Worm (Caenorhabditis elegans) whole organism, L2 larva: Measurements from ENCODE around the gene ZC449.8.
A peak's percentile ranks its signal among the peaks of the same experiment; 100 is the strongest.

Source experiments
- C34F6.9 ChIP-seq: fragments of 150-350 bp; optimal IDR thresholded peaks from 2 replicates; lab custom pipeline; 2014; ENCODE audit warnings: missing biosample characterization, missing genetic modification characterization
- F13H6.1 ChIP-seq: sonication (generic microtip); optimal IDR thresholded peaks from 2 replicates; lab custom pipeline; 2016; ENCODE audit warnings: missing genetic modification characterization, missing compliant biosample characterization
- R02D3.7 ChIP-seq: fragments of 150-350 bp; optimal IDR thresholded peaks from 2 replicates; lab custom pipeline; 2014; ENCODE audit warnings: missing biosample characterization, missing genetic modification characterization
- Y55F3AM.14 ChIP-seq: fragments of 200-800 bp; sonication (Bioruptor generic); optimal IDR thresholded peaks from 2 replicates; lab custom pipeline; 2018; ENCODE audit warnings: mild to moderate bottlenecking, missing genetic modification characterization, missing compliant biosample characterization
- ZK546.5 ChIP-seq: sonication (generic microtip); optimal IDR thresholded peaks from 2 replicates; lab custom pipeline; 2017; ENCODE audit warnings: missing biosample characterization, missing genetic modification characterization
- aly-2 ChIP-seq: fragments of 150-350 bp; optimal IDR thresholded peaks from 2 replicates; lab custom pipeline; 2014; ENCODE audit warnings: missing biosample characterization, missing genetic modification characterization
- ama-1 ChIP-seq: fragments of 150-350 bp; optimal IDR thresholded peaks from 2 replicates; lab custom pipeline; 2018; ENCODE audit warnings: inconsistent platforms
- blmp-1 ChIP-seq: sonication (generic microtip); optimal IDR thresholded peaks from 2 replicates; lab custom pipeline; 2017; ENCODE audit warnings: missing genetic modification characterization, mild to moderate bottlenecking, missing compliant biosample characterization, antibody characterized with exemption, moderate library complexity; ENCODE audit not compliant: insufficient read depth
- ceh-16 ChIP-seq: fragments of 150-350 bp; optimal IDR thresholded peaks from 2 replicates; lab custom pipeline; 2014; ENCODE audit warnings: missing biosample characterization, missing genetic modification characterization
- ceh-82 ChIP-seq: fragments of 150-350 bp; optimal IDR thresholded peaks from 2 replicates; lab custom pipeline; 2014; ENCODE audit warnings: missing biosample characterization, missing genetic modification characterization
- crh-2 ChIP-seq: sonication (generic microtip); optimal IDR thresholded peaks from 2 replicates; lab custom pipeline; 2017; ENCODE audit warnings: missing biosample characterization, missing genetic modification characterization
- fos-1 ChIP-seq: fragments of 150-350 bp; optimal IDR thresholded peaks from 2 replicates; lab custom pipeline; 2014; ENCODE audit warnings: missing biosample characterization, missing genetic modification characterization
- lin-11 ChIP-seq: fragments of 150-350 bp; sonication (generic microtip); optimal IDR thresholded peaks from 2 replicates; lab custom pipeline; 2014; ENCODE audit warnings: missing biosample characterization, missing genetic modification characterization, inconsistent platforms, mixed read lengths
- lin-13 ChIP-seq: fragments of 150-350 bp; optimal IDR thresholded peaks from 2 replicates; lab custom pipeline; 2014; ENCODE audit warnings: missing biosample characterization, missing genetic modification reagents, missing genetic modification characterization
- lin-39 ChIP-seq: fragments of 150-350 bp; optimal IDR thresholded peaks from 2 replicates; lab custom pipeline; 2014; ENCODE audit warnings: missing biosample characterization, missing genetic modification reagents, missing genetic modification characterization
- lsy-2 ChIP-seq, 2 experiments: fragments of 150-350 bp in 1 of 2; sonication (generic microtip) in 1 of 2; optimal IDR thresholded peaks; 2 replicates each; lab custom pipeline; 2014 to 2017; ENCODE audit warnings: missing biosample characterization in 2 of 2, missing genetic modification characterization in 2 of 2
- mab-5 ChIP-seq: fragments of 150-350 bp; optimal IDR thresholded peaks from 2 replicates; lab custom pipeline; 2014; ENCODE audit warnings: missing biosample characterization, missing genetic modification characterization
- mbf-1 ChIP-seq: sonication (generic microtip); optimal IDR thresholded peaks from 2 replicates; lab custom pipeline; 2017; ENCODE audit warnings: missing biosample characterization, missing genetic modification characterization
- mdl-1 ChIP-seq, 2 experiments: fragments of 150-350 bp in 1 of 2; sonication (generic microtip) in 1 of 2; optimal IDR thresholded peaks; 2 replicates each; lab custom pipeline; 2017; ENCODE audit warnings: missing biosample characterization in 2 of 2, missing genetic modification characterization in 2 of 2
- nhr-129 ChIP-seq: fragments of 150-350 bp; optimal IDR thresholded peaks from 2 replicates; lab custom pipeline; 2014; ENCODE audit warnings: missing biosample characterization, missing genetic modification characterization
- nhr-21 ChIP-seq: fragments of 150-350 bp; optimal IDR thresholded peaks from 2 replicates; lab custom pipeline; 2014; ENCODE audit warnings: missing biosample characterization, missing genetic modification characterization
- nhr-23 ChIP-seq: fragments of 150-350 bp; optimal IDR thresholded peaks from 2 replicates; lab custom pipeline; 2014; ENCODE audit warnings: missing biosample characterization, missing genetic modification reagents, missing genetic modification characterization
- nhr-237 ChIP-seq: fragments of 150-350 bp; optimal IDR thresholded peaks from 2 replicates; lab custom pipeline; 2014; ENCODE audit warnings: missing biosample characterization, missing genetic modification characterization
- nhr-25 ChIP-seq: fragments of 150-350 bp; sonication (generic microtip); optimal IDR thresholded peaks from 3 replicates; lab custom pipeline; 2014; ENCODE audit warnings: missing biosample characterization, missing genetic modification characterization
- nhr-6 ChIP-seq: fragments of 150-350 bp; optimal IDR thresholded peaks from 2 replicates; lab custom pipeline; 2014; ENCODE audit warnings: missing biosample characterization, missing genetic modification characterization
- peb-1 ChIP-seq: fragments of 150-350 bp; optimal IDR thresholded peaks from 2 replicates; lab custom pipeline; 2014; ENCODE audit warnings: missing biosample characterization, missing genetic modification characterization
- sem-4 ChIP-seq: fragments of 150-350 bp; optimal IDR thresholded peaks from 2 replicates; lab custom pipeline; 2014; ENCODE audit warnings: missing biosample characterization, missing genetic modification reagents, missing genetic modification characterization
- sma-3 ChIP-seq: sonication (generic microtip); optimal IDR thresholded peaks from 2 replicates; lab custom pipeline; 2016; ENCODE audit warnings: missing genetic modification reagents, missing genetic modification characterization, missing compliant biosample characterization
- sma-9 ChIP-seq, 2 experiments: fragments of 150-350 bp in 1 of 2; sonication (generic microtip) in 1 of 2; optimal IDR thresholded peaks; 2 replicates each; lab custom pipeline; 2014 to 2016; ENCODE audit warnings: missing genetic modification characterization in 2 of 2, mild to moderate bottlenecking in 1 of 2, missing biosample characterization in 1 of 2, missing compliant biosample characterization in 1 of 2, missing genetic modification reagents in 1 of 2, moderate library complexity in 1 of 2
- unc-55 ChIP-seq: fragments of 150-350 bp; sonication (generic microtip); optimal IDR thresholded peaks from 3 replicates; lab custom pipeline; 2014; ENCODE audit warnings: missing biosample characterization, missing genetic modification reagents, missing genetic modification characterization
- zag-1 ChIP-seq: fragments of 150-350 bp; optimal IDR thresholded peaks from 2 replicates; lab custom pipeline; 2014; ENCODE audit warnings: missing biosample characterization, missing genetic modification characterization
- ztf-4 ChIP-seq: fragments of 150-350 bp; optimal IDR thresholded peaks from 2 replicates; lab custom pipeline; 2014; ENCODE audit warnings: missing biosample characterization, missing genetic modification characterization

The ZC449.8 gene

ce11 chrX:5022682-5023081 is 6.8 kb downstream of the ZC449.8 start (continued):
- TF ChIP-seq blmp-1, result no peak
- peak; percentile 31 for TF ChIP-seq sma-3 (GFP tag; lab: Kevin White, UChicago)
- TF ChIP-seq mdl-1 (tag; optimal IDR thresholded peaks at IDR 0.05; lab: Kevin White, UChicago), result peak in 1 of 2 experiments; percentile 19
- TF ChIP-seq nhr-6 (tag; lab: Kevin White, UChicago), result no peak
- TF ChIP-seq, all 48 proteins: peak for 15

ce11 chrX:5024300-5024699 is 8.4 kb downstream of the ZC449.8 start, which contains the start of gene ZC449.1:
TSS of gene ZC449.1 (plus strand) at chrX:5024420.
- TF ChIP-seq nhr-21 (tag; lab: Kevin White, UChicago), result peak; percentile 32
- no peak for TF ChIP-seq lin-39 (tag; lab: Kevin White, UChicago)

- TF ChIP-seq unc-55, result peak; percentile 38
- no peak for TF ChIP-seq sma-9 (GFP tag; optimal IDR thresholded peaks at IDR 0.05; lab: Kevin White, UChicago)
- no peak for TF ChIP-seq sma-9 (tag; optimal IDR thresholded peaks at IDR 0.05; lab: Kevin White, UChicago)
These were observed 10.6 kb downstream of the ZC449.8 start for ce11 chrX:5026461-5026860.

- TF ChIP-seq ceh-16 (no peak), lsy-2 (tag; optimal IDR thresholded peaks at IDR 0.05; lab: Kevin White, UChicago) (peak in 1 of 2 experiments; percentile 19), nhr-21 (tag; lab: Kevin White, UChicago) (no peak), ZK546.5 (no peak), sma-9 (GFP tag; optimal IDR thresholded peaks at IDR 0.05; lab: Kevin White, UChicago) (peak; percentile 50), sma-9 (tag; optimal IDR thresholded peaks at IDR 0.05; lab: Kevin White, UChicago) (no peak), ztf-4 (tag; lab: Kevin White, UChicago) (no peak), nhr-6 (tag; lab: Kevin White, UChicago) (no peak), mab-5 (tag; lab: Kevin White, UChicago) (no peak)
These were observed 12.2 kb downstream of the ZC449.8 start for ce11 chrX:5027923-5028592.

ce11 chrX:5028593-5028955 is 12.7 kb downstream of the ZC449.8 start:
- TF ChIP-seq ztf-4 (tag; lab: Kevin White, UChicago) (no peak), ama-1 (lab: Kevin White, UChicago) (no peak), Y55F3AM.14 (no peak), lin-11 (tag; lab: Kevin White, UChicago) (no peak), R02D3.7 (tag; lab: Kevin White, UChicago) (no peak), lin-13 (GFP tag; lab: Kevin White, UChicago) (no peak), unc-55 (no peak), peb-1 (no peak)

- TF ChIP-seq lsy-2 (tag; optimal IDR thresholded peaks at IDR 0.05; lab: Kevin White, UChicago), result peak in 1 of 2 experiments; percentile 44
- TF ChIP-seq zag-1 (tag; lab: Kevin White, UChicago), result peak; percentile 73
- TF ChIP-seq sem-4, result peak; percentile 54
- TF ChIP-seq crh-2 (tag; lab: Kevin White, UChicago), result peak; percentile 50
- no peak for TF ChIP-seq F13H6.1
- no peak for TF ChIP-seq nhr-129 (tag; lab: Kevin White, UChicago)
- TF ChIP-seq unc-55, result peak; percentile 73
- TF ChIP-seq C34F6.9 (tag; lab: Kevin White, UChicago), result peak; percentile 26
- no peak for TF ChIP-seq nhr-237 (tag; lab: Kevin White, UChicago)
- TF ChIP-seq nhr-21 (tag; lab: Kevin White, UChicago), result no peak
These were observed 15.9 kb downstream of the ZC449.8 start for ce11 chrX:5031742-5032141.

ce11 chrX:5033868-5034267 is 18.0 kb downstream of the ZC449.8 start, which contains the start of gene ZC449.4:
TSS of gene ZC449.4 (minus strand) at chrX:5033968.
- TF ChIP-seq nhr-25 (tag; lab: Kevin White, UChicago) (no peak), fos-1 (tag; lab: Kevin White, UChicago) (no peak), sma-3 (GFP tag; lab: Kevin White, UChicago) (no peak), crh-2 (tag; lab: Kevin White, UChicago) (no peak), ztf-4 (tag; lab: Kevin White, UChicago) (no peak), F13H6.1 (no peak), sma-9 (GFP tag; optimal IDR thresholded peaks at IDR 0.05; lab: Kevin White, UChicago) (no peak), sma-9 (tag; optimal IDR thresholded peaks at IDR 0.05; lab: Kevin White, UChicago) (no peak), mbf-1 (no peak), unc-55 (no peak), nhr-23 (tag; lab: Kevin White, UChicago) (no peak), ceh-82 (tag; lab: Kevin White, UChicago) (no peak), aly-2 (no peak)
